Fruit fly (Drosophila melanogaster) whole organism, embryonic: ENCODE data around the gene CG32170.
A peak's percentile ranks its signal among the peaks of the same experiment; 100 is the strongest.

Source experiments
- B-H2 ChIP-seq: fragments of 200-800 bp; sonication (Bioruptor generic); optimal IDR thresholded peaks from 2 replicates; lab custom pipeline; 2018; ENCODE audit warnings: missing biosample characterization, mild to moderate bottlenecking, missing genetic modification characterization
- CG10366 ChIP-seq: fragments of 200-800 bp; sonication (Bioruptor generic); IDR thresholded peaks from 2 replicates; pipeline ENCODE4 v1.3.6; 2022; ENCODE audit warnings: missing biosample characterization, missing genetic modification characterization
- CG10543 ChIP-seq: fragments of 200-800 bp; sonication (Bioruptor generic); optimal IDR thresholded peaks from 3 replicates; lab custom pipeline; 2017; ENCODE audit warnings: missing biosample characterization, mild to moderate bottlenecking, missing genetic modification characterization, moderate library complexity
- CG11456 ChIP-seq: fragments of 200-800 bp; sonication (Bioruptor generic); IDR thresholded peaks from 3 replicates; pipeline ENCODE4 v1.3.6; 2022; ENCODE audit warnings: missing biosample characterization, missing genetic modification characterization
- CG1233 ChIP-seq: fragments of 200-800 bp; sonication (Bioruptor generic); optimal IDR thresholded peaks from 4 replicates; lab custom pipeline; 2018; ENCODE audit warnings: missing biosample characterization, mild to moderate bottlenecking, missing genetic modification characterization
- CG13624 ChIP-seq: fragments of 200-800 bp; sonication (Bioruptor generic); optimal IDR thresholded peaks from 2 replicates; lab custom pipeline; 2016; ENCODE audit warnings: missing biosample characterization, missing genetic modification characterization
- CG15696 ChIP-seq: fragments of 200-800 bp; sonication (Bioruptor generic); optimal IDR thresholded peaks from 2 replicates; lab custom pipeline; 2019; ENCODE audit warnings: missing biosample characterization, mild to moderate bottlenecking, missing genetic modification characterization, moderate library complexity
- CG1602 ChIP-seq: fragments of 200-800 bp; sonication (Bioruptor generic); optimal IDR thresholded peaks from 3 replicates; lab custom pipeline; 2016; ENCODE audit warnings: missing biosample characterization, missing genetic modification characterization
- CG17385 ChIP-seq: fragments of 200-800 bp; sonication (Bioruptor generic); optimal IDR thresholded peaks from 3 replicates; lab custom pipeline; 2018; ENCODE audit warnings: missing biosample characterization, mild to moderate bottlenecking, missing genetic modification characterization
- CG2120 ChIP-seq: fragments of 200-800 bp; sonication (Bioruptor generic); optimal IDR thresholded peaks from 3 replicates; lab custom pipeline; 2016; ENCODE audit warnings: missing biosample characterization, missing genetic modification characterization
- CG2889 ChIP-seq: fragments of 200-800 bp; sonication (Bioruptor generic); IDR thresholded peaks from 3 replicates; pipeline ENCODE4 v1.3.6; 2022; ENCODE audit warnings: missing biosample characterization, missing genetic modification characterization
- CG3065 ChIP-seq: fragments of 200-800 bp; sonication (Bioruptor generic); optimal IDR thresholded peaks from 2 replicates; lab custom pipeline; 2016; ENCODE audit warnings: missing biosample characterization, missing genetic modification characterization
- CG33213 ChIP-seq: fragments of 200-800 bp; sonication (Bioruptor generic); optimal IDR thresholded peaks from 3 replicates; lab custom pipeline; 2016; ENCODE audit warnings: missing biosample characterization, missing genetic modification characterization
- CG34224 ChIP-seq: fragments of 200-800 bp; sonication (Bioruptor generic); IDR thresholded peaks from 3 replicates; pipeline ENCODE4 v1.3.6; 2022; ENCODE audit warnings: missing biosample characterization, missing genetic modification characterization; ENCODE audit not compliant: partially characterized antibody
- CG34422 ChIP-seq: fragments of 200-800 bp; sonication (Bioruptor generic); IDR thresholded peaks from 3 replicates; pipeline ENCODE4 v1.3.6; 2022; ENCODE audit warnings: missing biosample characterization, missing genetic modification characterization
- CG6689 ChIP-seq: fragments of 200-800 bp; sonication (Bioruptor generic); IDR thresholded peaks from 2 replicates; pipeline ENCODE4 v1.3.6; 2022; ENCODE audit warnings: missing biosample characterization, missing genetic modification characterization
- CG9932 ChIP-seq: fragments of 200-800 bp; sonication (Bioruptor generic); IDR thresholded peaks from 2 replicates; pipeline ENCODE4 v1.3.6; 2022; ENCODE audit warnings: missing biosample characterization, missing genetic modification characterization
- CoRest ChIP-seq: fragments of 200-800 bp; sonication (Bioruptor generic); optimal IDR thresholded peaks from 3 replicates; lab custom pipeline; 2018; ENCODE audit warnings: missing biosample characterization, mild to moderate bottlenecking, missing genetic modification characterization, moderate library complexity
- Dbx ChIP-seq: fragments of 200-800 bp; sonication (Bioruptor generic); IDR thresholded peaks from 3 replicates; pipeline ENCODE4 v1.3.6; 2022; ENCODE audit warnings: missing biosample characterization, missing genetic modification characterization
- Deaf1 ChIP-seq: fragments of 200-800 bp; optimal IDR thresholded peaks from 3 replicates; lab custom pipeline; 2019; ENCODE audit warnings: missing biosample characterization, mild to moderate bottlenecking, missing genetic modification characterization, moderate library complexity
- Dll ChIP-seq: fragments of 200-800 bp; sonication (Bioruptor generic); IDR thresholded peaks from 4 replicates; pipeline ENCODE4 v1.3.6; 2022; ENCODE audit warnings: missing biosample characterization, missing genetic modification characterization; ENCODE audit not compliant: partially characterized antibody
- E2f2 ChIP-seq: fragments of 200-800 bp; sonication (Bioruptor generic); IDR thresholded peaks from 2 replicates; pipeline ENCODE4 v1.3.6; 2022; ENCODE audit warnings: missing biosample characterization, missing genetic modification characterization
- Ets97D ChIP-seq: fragments of 200-800 bp; sonication (Bioruptor generic); optimal IDR thresholded peaks from 3 replicates; lab custom pipeline; 2016; ENCODE audit warnings: missing biosample characterization, missing genetic modification characterization
- Hand ChIP-seq: fragments of 200-800 bp; sonication (Bioruptor generic); optimal IDR thresholded peaks from 2 replicates; lab custom pipeline; 2017; ENCODE audit warnings: mild to moderate bottlenecking, missing biosample characterization, missing genetic modification reagents, missing genetic modification characterization
- Med ChIP-seq: fragments of 200-800 bp; sonication (Bioruptor generic); peaks from one replicate; lab custom pipeline; 2016; ENCODE audit warnings: missing biosample characterization, missing genetic modification characterization, mild to moderate bottlenecking, inconsistent platforms, moderate library complexity
- NC2β ChIP-seq: fragments of 200-800 bp; sonication (Bioruptor generic); optimal IDR thresholded peaks from 2 replicates; lab custom pipeline; 2016; ENCODE audit warnings: missing biosample characterization, missing genetic modification characterization
- Pdp1 ChIP-seq, 2 experiments: fragments of 200-800 bp; sonication (Bioruptor generic); optimal IDR thresholded peaks; 3 replicates each; lab custom pipeline; 2016; ENCODE audit warnings: missing biosample characterization in 2 of 2, missing genetic modification characterization in 2 of 2, mild to moderate bottlenecking in 1 of 2, moderate library complexity in 1 of 2
- Side ChIP-seq: fragments of 200-800 bp; sonication (Bioruptor generic); optimal IDR thresholded peaks from 2 replicates; lab custom pipeline; 2016; ENCODE audit warnings: missing biosample characterization, missing genetic modification characterization
- Ssrp ChIP-seq: fragments of 200-800 bp; sonication (Bioruptor generic); optimal IDR thresholded peaks from 2 replicates; lab custom pipeline; 2018; ENCODE audit warnings: missing biosample characterization, mild to moderate bottlenecking, missing genetic modification characterization, moderate library complexity
- Trl ChIP-seq, 3 experiments: fragments of >200 bp in 2 of 3; fragments of 200-800 bp in 1 of 3; sonication (Bioruptor generic) in 1 of 3; optimal IDR thresholded peaks; 2 replicates in 1 of 3; 3 replicates in 2 of 3; lab custom pipeline; 2016 to 2017; ENCODE audit warnings: missing biosample characterization in 1 of 3, missing genetic modification characterization in 1 of 3
- amos ChIP-seq: fragments of 200-800 bp; sonication (Bioruptor generic); IDR thresholded peaks from 2 replicates; pipeline ENCODE4 v1.3.6; 2022; ENCODE audit warnings: missing biosample characterization, missing genetic modification characterization; ENCODE audit not compliant: partially characterized antibody
- ap ChIP-seq: fragments of 200-800 bp; sonication (Bioruptor generic); IDR thresholded peaks from 2 replicates; pipeline ENCODE4 v1.3.6; 2022; ENCODE audit warnings: missing biosample characterization, missing genetic modification characterization
- bowl ChIP-seq: fragments of 200-800 bp; sonication (Bioruptor generic); IDR thresholded peaks from 2 replicates; pipeline ENCODE4 v1.3.6; 2022; ENCODE audit warnings: missing biosample characterization, missing genetic modification characterization
- br ChIP-seq: fragments of >200 bp; optimal IDR thresholded peaks from 2 replicates; lab custom pipeline; 2017
- chn ChIP-seq: fragments of 200-800 bp; sonication (Bioruptor generic); optimal IDR thresholded peaks from 2 replicates; lab custom pipeline; 2016; ENCODE audit warnings: missing biosample characterization, missing genetic modification characterization
- crol ChIP-seq: fragments of 200-800 bp; sonication (Bioruptor generic); IDR thresholded peaks from 2 replicates; pipeline ENCODE4 v1.3.6; 2022; ENCODE audit warnings: missing biosample characterization, missing genetic modification characterization
- crp ChIP-seq, 2 experiments: fragments of 200-800 bp; sonication (Bioruptor generic); optimal IDR thresholded peaks; 2 replicates in 1 of 2; 3 replicates in 1 of 2; lab custom pipeline; 2017; ENCODE audit warnings: missing biosample characterization in 2 of 2, missing genetic modification characterization in 2 of 2, mild to moderate bottlenecking in 1 of 2, moderate library complexity in 1 of 2
- fd96Cb ChIP-seq: fragments of 200-800 bp; sonication (Bioruptor generic); optimal IDR thresholded peaks from 2 replicates; lab custom pipeline; 2018; ENCODE audit warnings: missing biosample characterization, mild to moderate bottlenecking, missing genetic modification characterization, moderate library complexity
- hkb ChIP-seq, 2 experiments: fragments of 200-800 bp in 1 of 2; fragments of >200 bp in 1 of 2; sonication (Bioruptor generic) in 1 of 2; IDR thresholded peaks in 1 of 2; optimal IDR thresholded peaks in 1 of 2; 2 replicates each; pipeline versions ENCODE4 v1.3.6 to Lab custom; 2017 to 2022; ENCODE audit warnings: missing biosample characterization in 1 of 2, missing genetic modification characterization in 1 of 2
- inv ChIP-seq: fragments of 200-800 bp; sonication (Bioruptor generic); IDR thresholded peaks from 2 replicates; pipeline ENCODE4 v1.3.6; 2022; ENCODE audit warnings: missing biosample characterization, missing genetic modification characterization; ENCODE audit not compliant: partially characterized antibody
- lola ChIP-seq, 3 experiments: fragments of >200 bp in 2 of 3; fragments of 200-800 bp in 1 of 3; sonication (Bioruptor generic) in 1 of 3; optimal IDR thresholded peaks; 2 replicates each; lab custom pipeline; 2017 to 2019; ENCODE audit warnings: missing biosample characterization in 3 of 3, missing genetic modification characterization in 3 of 3, mild to moderate bottlenecking in 1 of 3, moderate library complexity in 1 of 3
- nom ChIP-seq: fragments of 200-800 bp; sonication (Bioruptor generic); optimal IDR thresholded peaks from 2 replicates; lab custom pipeline; 2017; ENCODE audit warnings: missing biosample characterization, missing genetic modification characterization, mild to moderate bottlenecking, moderate library complexity, missing genetic modification reagents
- psq ChIP-seq: fragments of 200-800 bp; sonication (Bioruptor generic); optimal IDR thresholded peaks from 2 replicates; lab custom pipeline; 2017; ENCODE audit warnings: missing biosample characterization, missing genetic modification characterization
- slbo ChIP-seq: fragments of 200-800 bp; sonication (Bioruptor generic); IDR thresholded peaks from 2 replicates; pipeline ENCODE4 v1.3.6; 2022; ENCODE audit warnings: missing biosample characterization, missing genetic modification characterization
- sna ChIP-seq: fragments of 200-800 bp; sonication (Bioruptor generic); IDR thresholded peaks from 2 replicates; pipeline ENCODE4 v1.3.6; 2022; ENCODE audit warnings: missing biosample characterization, missing genetic modification characterization; ENCODE audit not compliant: partially characterized antibody
- ssp ChIP-seq: fragments of 200-800 bp; sonication (Bioruptor generic); IDR thresholded peaks from 2 replicates; pipeline ENCODE4 v1.3.6; 2022; ENCODE audit warnings: missing biosample characterization, missing genetic modification characterization
- trem ChIP-seq: fragments of 200-800 bp; optimal IDR thresholded peaks from 3 replicates; lab custom pipeline; 2019; ENCODE audit warnings: missing biosample characterization, mild to moderate bottlenecking, missing genetic modification characterization, moderate library complexity
- tx ChIP-seq: fragments of 200-800 bp; sonication (Bioruptor generic); optimal IDR thresholded peaks from 2 replicates; lab custom pipeline; 2016; ENCODE audit warnings: missing biosample characterization, missing genetic modification characterization

CG32170 gene

DNA sequence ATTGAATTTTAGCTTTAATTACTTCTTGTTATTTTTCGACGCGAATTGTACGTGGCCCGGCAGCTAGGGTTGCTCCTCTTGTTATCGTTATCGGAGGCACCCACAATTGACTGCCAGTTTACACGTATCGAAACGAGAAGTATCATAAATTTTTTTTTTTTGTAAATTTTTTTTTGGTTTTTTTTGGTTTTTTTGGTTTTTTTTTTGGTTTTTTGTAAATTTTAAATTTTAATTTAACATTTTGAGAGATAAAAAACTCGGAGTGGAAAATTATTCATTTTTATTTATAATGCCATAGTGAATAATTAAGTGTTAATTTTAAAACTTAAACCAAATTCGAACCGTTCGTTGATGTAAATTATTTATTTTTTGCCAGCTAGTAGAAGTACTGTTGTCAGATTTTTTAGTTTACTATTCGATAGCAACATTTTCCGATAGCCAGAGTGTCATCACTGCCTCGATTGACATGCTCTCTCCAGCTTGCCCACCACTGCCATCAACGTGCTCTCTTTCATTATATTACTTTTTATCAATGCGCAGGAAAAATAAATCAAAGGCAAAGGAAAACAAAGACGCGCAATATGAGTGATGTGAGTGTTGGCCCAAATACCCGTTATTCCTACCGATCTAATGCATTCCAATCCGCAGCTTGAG, 32.1 kb upstream of the CG32170 start, which contains the start of the genes kud and Zcchc7 (continued):
- TF ChIP-seq Pdp1 (GFP tag; optimal IDR thresholded peaks at IDR 0.05; lab: Kevin White, UChicago) (peak in 1 of 2 experiments; percentile 52), CG15696 (tag; lab: Kevin White, UChicago) (peak; percentile 59), lola (GFP tag; optimal IDR thresholded peaks at IDR 0.05; lab: Kevin White, UChicago) (peak in 1 of 3 experiments; percentile 65), Ets97D (GFP tag; lab: Kevin White, UChicago) (peak; percentile 65), br (lab: Kevin White, UChicago) (no peak), sna (peak; percentile 18; the same call in 1 of the 2 replicates), Dbx (GFP tag; lab: Robert Waterston, UW) (peak; percentile 28; the same call in 1 of the 3 replicates), CG10366 (GFP tag; lab: Robert Waterston, UW) (peak; percentile 24; the same call in 1 of the 2 replicates), tx (peak; percentile 43), trem (tag; lab: Kevin White, UChicago) (peak; percentile 70), fd96Cb (tag; lab: Kevin White, UChicago) (peak; percentile 26), psq (GFP tag; lab: Kevin White, UChicago) (peak; percentile 3), inv (GFP tag; lab: Robert Waterston, UW) (no peak), Side (GFP tag; lab: Kevin White, UChicago) (peak; percentile 22), CG2889 (GFP tag; lab: Robert Waterston, UW) (no peak), NC2β (GFP tag; lab: Kevin White, UChicago) (peak; percentile 12), CG34422 (no peak), CG10543 (peak; percentile 86), CG13624 (peak; percentile 56), Deaf1 (tag; lab: Kevin White, UChicago) (no peak), CG17385 (GFP tag; lab: Kevin White, UChicago) (peak; percentile 59), CG3065 (GFP tag; lab: Kevin White, UChicago) (no peak), crp (GFP tag; optimal IDR thresholded peaks at IDR 0.05; lab: Kevin White, UChicago) (peak in 1 of 2 experiments; percentile 6), hkb (optimal IDR thresholded peaks at IDR 0.05; lab: Kevin White, UChicago) (peak; percentile 34), hkb (GFP tag; IDR thresholded peaks at IDR 0.05; lab: Robert Waterston, UW) (no peak), CG2120 (GFP tag; lab: Kevin White, UChicago) (peak; percentile 83), slbo (GFP tag; lab: Robert Waterston, UW) (peak; percentile 60), CG9932 (GFP tag; lab: Robert Waterston, UW) (peak; percentile 72), ap (GFP tag; lab: Robert Waterston, UW) (no peak), CG1602 (peak; percentile 40), chn (GFP tag; lab: Kevin White, UChicago) (peak; percentile 52), CG33213 (GFP tag; lab: Kevin White, UChicago) (peak; percentile 9), nom (GFP tag; lab: Kevin White, UChicago) (peak; percentile 22), B-H2 (GFP tag; lab: Kevin White, UChicago) (peak; percentile 69), Trl (optimal IDR thresholded peaks at IDR 0.05; lab: Kevin White, UChicago) (peak; percentile 55 to 64), Trl (GFP tag; optimal IDR thresholded peaks at IDR 0.05; lab: Kevin White, UChicago) (no peak), Dll (GFP tag; lab: Robert Waterston, UW) (peak; percentile 58; the same call in 1 of the 4 replicates), CG11456 (GFP tag; lab: Robert Waterston, UW) (no peak), ssp (GFP tag; lab: Robert Waterston, UW) (peak; percentile 31; the same call in 1 of the 2 replicates), amos (GFP tag; lab: Robert Waterston, UW) (peak; percentile 24; the same call in 1 of the 2 replicates), E2f2 (GFP tag; lab: Robert Waterston, UW) (peak; percentile 27; the same call in 1 of the 2 replicates), CG6689 (GFP tag; lab: Robert Waterston, UW) (peak; percentile 50; the same call in 1 of the 2 replicates), crol (no peak), Med (peak; percentile 87), Ssrp (peak; percentile 45), bowl (GFP tag; lab: Robert Waterston, UW) (no peak), CG1233 (GFP tag; lab: Kevin White, UChicago) (peak; percentile 43), CG34224 (peak; percentile 32; the same call in 2 of the 3 replicates), Hand (GFP tag; lab: Kevin White, UChicago) (peak; percentile 58), CoRest (tag; lab: Kevin White, UChicago) (peak; percentile 85)
